Fruit fly (Drosophila melanogaster): ENCODE results near the gene CG34026.

The CG34026 gene

dm6 chrX:9576504-9577337 lies 43.1 kb downstream of the CG34026 start:
- TF ChIP-seq bab1 (GFP tag; optimal IDR thresholded peaks at IDR 0.05) (no peak), CG12768 (GFP tag; optimal IDR thresholded peaks at IDR 0.05) (peak; percentile 16), CG7101 (tag; optimal IDR thresholded peaks at IDR 0.05) (peak; percentile 36), pad (GFP tag; optimal IDR thresholded peaks at IDR 0.05) (peak; percentile 25), cic (GFP tag; optimal IDR thresholded peaks at IDR 0.05) (peak; percentile 20), CG11617 (GFP tag; optimal IDR thresholded peaks at IDR 0.05) (no peak), kay (GFP tag; ENCODE audit: borderline replicate concordance) (peak; percentile 19), Mnt (GFP tag; optimal IDR thresholded peaks at IDR 0.05) (peak; percentile 27), Crg-1 (GFP tag; optimal IDR thresholded peaks at IDR 0.05) (peak; percentile 65)

DNA sequence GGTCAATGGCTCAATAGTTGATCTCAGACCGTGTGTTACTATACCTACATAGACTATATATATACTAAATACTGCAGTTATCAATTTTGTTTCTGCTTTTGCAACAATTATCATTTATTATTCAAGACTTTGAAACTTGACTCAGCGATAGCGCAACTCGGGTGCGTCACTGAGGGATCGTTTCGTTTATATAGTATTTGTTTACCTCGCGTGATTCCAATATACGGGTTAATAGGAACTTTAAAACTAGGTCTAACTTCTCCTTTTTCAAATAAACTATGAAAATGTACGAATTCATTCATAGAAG lies 43.7 kb downstream of the CG34026 start:
- TF ChIP-seq pad (GFP tag; optimal IDR thresholded peaks at IDR 0.05) (no peak), CG11617 (GFP tag; optimal IDR thresholded peaks at IDR 0.05) (no peak), CG7101 (tag; optimal IDR thresholded peaks at IDR 0.05) (no peak), Crg-1 (GFP tag; optimal IDR thresholded peaks at IDR 0.05) (no peak), toe (GFP tag; optimal IDR thresholded peaks at IDR 0.05) (no peak), tj (GFP tag; optimal IDR thresholded peaks at IDR 0.05) (peak; percentile 13), cnc (optimal IDR thresholded peaks at IDR 0.05) (no peak), kay (GFP tag; ENCODE audit: borderline replicate concordance) (no peak), CG5204 (GFP tag; optimal IDR thresholded peaks at IDR 0.05) (no peak), Mnt (GFP tag; optimal IDR thresholded peaks at IDR 0.05) (no peak), CG1620 (GFP tag; optimal IDR thresholded peaks at IDR 0.05) (no peak), CG7045 (GFP tag; optimal IDR thresholded peaks at IDR 0.05) (no peak), ovo (GFP tag; optimal IDR thresholded peaks at IDR 0.05) (no peak), CG12768 (GFP tag; optimal IDR thresholded peaks at IDR 0.05) (peak; percentile 18), Clk (GFP tag; optimal IDR thresholded peaks at IDR 0.05) (no peak), cic (GFP tag; optimal IDR thresholded peaks at IDR 0.05) (peak; percentile 55), Hr96 (GFP tag; optimal IDR thresholded peaks at IDR 0.05) (no peak), CG33017 (tag; optimal IDR thresholded peaks at IDR 0.05) (no peak)

DNA sequence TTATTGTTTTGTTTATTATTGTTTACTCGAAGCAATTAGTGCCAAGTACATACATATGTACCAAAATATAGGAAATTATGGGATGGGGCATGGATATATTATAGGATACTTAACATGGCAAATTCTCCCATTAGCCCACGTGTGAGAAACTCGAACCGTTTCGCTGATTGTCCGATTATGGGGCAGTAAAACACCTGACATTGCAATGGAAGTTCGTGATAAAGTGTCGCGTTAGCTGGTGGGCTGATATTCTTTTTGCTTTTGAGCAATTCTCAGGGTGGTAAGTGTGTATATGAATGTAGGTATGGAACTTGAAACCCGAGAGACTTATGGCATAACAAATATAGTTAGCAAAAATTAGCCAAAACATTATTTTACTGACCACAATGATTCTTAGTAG lies 44.4 kb downstream of the CG34026 start:
- peak; percentile 30 for TF ChIP-seq bab1 (GFP tag; optimal IDR thresholded peaks at IDR 0.05)
- peak; percentile 40 for TF ChIP-seq CG7101 (tag; optimal IDR thresholded peaks at IDR 0.05)
- no peak for TF ChIP-seq ovo (GFP tag; optimal IDR thresholded peaks at IDR 0.05)
- no peak for TF ChIP-seq Crg-1 (GFP tag; optimal IDR thresholded peaks at IDR 0.05)
- peak; percentile 49 for TF ChIP-seq Mnt (GFP tag; optimal IDR thresholded peaks at IDR 0.05)
- TF ChIP-seq Clk (GFP tag; optimal IDR thresholded peaks at IDR 0.05): no peak
- TF ChIP-seq toe (GFP tag; optimal IDR thresholded peaks at IDR 0.05): no peak
- peak; percentile 98 for TF ChIP-seq tj (GFP tag; optimal IDR thresholded peaks at IDR 0.05)
- TF ChIP-seq CG5204 (GFP tag; optimal IDR thresholded peaks at IDR 0.05): no peak
- TF ChIP-seq CG14711 (tag; optimal IDR thresholded peaks at IDR 0.05): no peak
- peak; percentile 2 for TF ChIP-seq CG1620 (GFP tag; optimal IDR thresholded peaks at IDR 0.05)
- TF ChIP-seq cic (GFP tag; optimal IDR thresholded peaks at IDR 0.05): no peak
- TF ChIP-seq pad (GFP tag; optimal IDR thresholded peaks at IDR 0.05): no peak

dm6 chrX:9578696-9579509 lies 45.3 kb downstream of the CG34026 start:
- peak; percentile 92 for TF ChIP-seq CG11617 (GFP tag; optimal IDR thresholded peaks at IDR 0.05)
- TF ChIP-seq CG1620 (GFP tag; optimal IDR thresholded peaks at IDR 0.05): peak; percentile 97
- TF ChIP-seq Mnt (GFP tag; optimal IDR thresholded peaks at IDR 0.05): peak; percentile 91
- peak; percentile 78 for TF ChIP-seq kay (GFP tag; ENCODE audit: borderline replicate concordance)
- peak; percentile 97 for TF ChIP-seq CG7101 (tag; optimal IDR thresholded peaks at IDR 0.05)
- TF ChIP-seq CG12768 (GFP tag; optimal IDR thresholded peaks at IDR 0.05): peak; percentile 91
- TF ChIP-seq cnc (optimal IDR thresholded peaks at IDR 0.05): no peak
- TF ChIP-seq CG7045 (GFP tag; optimal IDR thresholded peaks at IDR 0.05): peak; percentile 92
- peak; percentile 97 for TF ChIP-seq bab1 (GFP tag; optimal IDR thresholded peaks at IDR 0.05)
- peak; percentile 94 for TF ChIP-seq Hr96 (GFP tag; optimal IDR thresholded peaks at IDR 0.05)
- TF ChIP-seq CG33017 (tag; optimal IDR thresholded peaks at IDR 0.05): peak; percentile 92
- TF ChIP-seq CG5204 (GFP tag; optimal IDR thresholded peaks at IDR 0.05): peak; percentile 84
- peak; percentile 99 for TF ChIP-seq tj (GFP tag; optimal IDR thresholded peaks at IDR 0.05)
- TF ChIP-seq Clk (GFP tag; optimal IDR thresholded peaks at IDR 0.05): peak; percentile 76
- TF ChIP-seq pad (GFP tag; optimal IDR thresholded peaks at IDR 0.05): peak; percentile 97
- peak; percentile 94 for TF ChIP-seq CG14711 (tag; optimal IDR thresholded peaks at IDR 0.05)
- TF ChIP-seq Crg-1 (GFP tag; optimal IDR thresholded peaks at IDR 0.05): peak; percentile 95
- peak; percentile 75 for TF ChIP-seq cic (GFP tag; optimal IDR thresholded peaks at IDR 0.05)
- peak; percentile 89 for TF ChIP-seq ovo (GFP tag; optimal IDR thresholded peaks at IDR 0.05)
- TF ChIP-seq toe (GFP tag; optimal IDR thresholded peaks at IDR 0.05): peak; percentile 55

DNA sequence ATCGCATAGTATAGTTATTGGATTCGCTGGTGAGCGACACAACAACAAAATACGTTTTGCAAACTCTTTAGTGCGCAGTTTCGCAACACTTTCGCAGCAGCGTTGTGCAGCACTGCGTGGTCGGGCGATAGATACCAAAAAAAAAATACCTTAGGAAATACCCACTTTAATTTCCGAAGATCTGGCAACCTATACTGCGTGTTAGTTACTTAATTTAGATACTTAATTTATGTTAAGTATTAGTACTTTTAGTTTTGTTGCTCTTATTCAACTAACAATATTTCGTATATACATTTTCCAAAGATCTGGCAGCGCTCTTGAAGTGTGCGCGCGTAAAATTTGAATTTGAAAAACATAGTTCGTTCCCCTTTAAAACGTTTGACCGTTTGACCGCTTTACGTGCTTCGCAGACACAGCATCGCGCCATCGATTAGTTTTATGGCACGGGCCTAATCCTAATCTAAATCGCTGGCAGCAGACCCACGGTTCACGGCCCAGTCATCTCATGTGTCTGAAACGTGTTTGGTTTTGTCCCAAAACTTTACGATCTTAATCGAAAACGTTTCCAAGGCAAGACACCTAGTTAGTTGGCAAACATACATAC lies 46.4 kb downstream of the CG34026 start, which contains the start of gene LPCAT:
Gene LPCAT (minus strand): TSS at position 70 of the 604 bp plus-strand sequence.
- TF ChIP-seq cic (GFP tag; optimal IDR thresholded peaks at IDR 0.05) (peak; percentile 31), CG1620 (GFP tag; optimal IDR thresholded peaks at IDR 0.05) (peak; percentile 94), CG5204 (GFP tag; optimal IDR thresholded peaks at IDR 0.05) (peak; percentile 66), CG7101 (tag; optimal IDR thresholded peaks at IDR 0.05) (peak; percentile 80), Hr96 (GFP tag; optimal IDR thresholded peaks at IDR 0.05) (peak; percentile 87), pad (GFP tag; optimal IDR thresholded peaks at IDR 0.05) (peak; percentile 65), CG7045 (GFP tag; optimal IDR thresholded peaks at IDR 0.05) (peak; percentile 20), CG12768 (GFP tag; optimal IDR thresholded peaks at IDR 0.05) (peak; percentile 56), CG33017 (tag; optimal IDR thresholded peaks at IDR 0.05) (peak; percentile 50), ovo (GFP tag; optimal IDR thresholded peaks at IDR 0.05) (peak; percentile 51), kay (GFP tag; ENCODE audit: borderline replicate concordance) (no peak), Clk (GFP tag; optimal IDR thresholded peaks at IDR 0.05) (peak; percentile 60), tj (GFP tag; optimal IDR thresholded peaks at IDR 0.05) (no peak), CG14711 (tag; optimal IDR thresholded peaks at IDR 0.05) (peak; percentile 84), Mnt (GFP tag; optimal IDR thresholded peaks at IDR 0.05) (peak; percentile 73), CG11617 (GFP tag; optimal IDR thresholded peaks at IDR 0.05) (peak; percentile 40), toe (GFP tag; optimal IDR thresholded peaks at IDR 0.05) (peak; percentile 81), Crg-1 (GFP tag; optimal IDR thresholded peaks at IDR 0.05) (peak; percentile 82), cnc (optimal IDR thresholded peaks at IDR 0.05) (no peak), bab1 (GFP tag; optimal IDR thresholded peaks at IDR 0.05) (peak; percentile 90)
